Worm (Caenorhabditis elegans): ENCODE measurements around the gene cest-28.

Gene cest-28

DNA sequence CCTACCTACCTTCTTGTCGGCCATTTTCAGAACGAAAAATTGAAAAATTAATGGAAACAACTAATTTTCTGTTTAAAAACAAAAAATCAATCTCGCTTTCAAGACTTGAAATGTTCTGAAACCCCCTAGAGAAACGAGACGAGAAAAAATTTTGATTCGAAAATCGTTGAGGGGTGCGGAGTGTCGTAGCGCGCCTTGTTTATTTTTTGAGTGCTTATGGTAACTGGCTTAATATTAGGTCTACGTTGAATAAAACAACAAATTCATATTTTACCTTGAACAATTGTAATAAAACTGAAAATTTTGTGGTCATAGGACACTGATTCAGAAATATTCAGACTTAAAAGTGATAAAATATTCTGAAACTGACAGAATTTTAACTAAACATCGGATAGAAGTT lies 40.8 kb downstream of the cest-28 start, which contains the start of gene sna-1 (continued):
- TF ChIP-seq sup-37 (GFP tag; optimal IDR thresholded peaks at IDR 0.05) (no peak), C04F5.9 (tag; optimal IDR thresholded peaks at IDR 0.05) (no peak), nhr-71 (tag; optimal IDR thresholded peaks at IDR 0.05) (no peak), hlh-4 (tag; optimal IDR thresholded peaks at IDR 0.05) (no peak), ceh-82 (tag; optimal IDR thresholded peaks at IDR 0.05) (no peak), unc-86 (tag; optimal IDR thresholded peaks at IDR 0.05) (no peak), snu-23 (GFP tag; optimal IDR thresholded peaks at IDR 0.05) (peak; percentile 7), lin-35 (GFP tag; optimal IDR thresholded peaks at IDR 0.05) (peak in 1 of 2 experiments; percentile 33), nhr-77 (tag; optimal IDR thresholded peaks at IDR 0.05) (no peak), ces-1 (GFP tag; optimal IDR thresholded peaks at IDR 0.05) (no peak), hlh-17 (GFP tag; optimal IDR thresholded peaks at IDR 0.05; ENCODE audit: borderline replicate concordance) (no peak), zip-4 (GFP tag; optimal IDR thresholded peaks at IDR 0.05) (no peak), nhr-20 (tag; optimal IDR thresholded peaks at IDR 0.05) (no peak)

DNA sequence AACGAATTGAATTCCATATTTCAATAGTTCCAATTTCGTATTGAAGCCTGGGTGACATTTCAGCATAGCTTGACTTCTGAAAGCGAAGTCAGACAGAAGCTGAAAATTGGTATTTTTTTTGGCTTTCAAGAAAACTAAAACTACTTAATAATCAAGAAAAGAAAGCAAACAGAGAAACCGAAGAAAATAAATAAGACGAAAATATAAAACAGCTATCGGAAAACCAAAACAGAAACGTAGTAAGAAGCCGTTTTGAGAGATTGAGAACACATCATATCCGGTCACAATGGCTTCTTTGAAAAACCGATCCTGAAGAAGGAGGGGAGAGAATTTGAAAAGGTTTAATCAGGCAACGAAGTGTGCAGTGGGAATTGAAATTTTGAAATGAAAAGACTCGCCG lies 48.6 kb downstream of the cest-28 start, which contains the start of gene srg-30:
Gene srg-30 (minus strand): TSS at position 101 of the 400 bp plus-strand sequence.
- TF ChIP-seq lin-35 (GFP tag; optimal IDR thresholded peaks at IDR 0.05) (no peak), zip-4 (GFP tag; optimal IDR thresholded peaks at IDR 0.05) (no peak), unc-86 (tag; optimal IDR thresholded peaks at IDR 0.05) (no peak), C34B4.2 (tag; optimal IDR thresholded peaks at IDR 0.05) (no peak)
